Worm (Caenorhabditis elegans) whole organism, late embryonic: Measurements from ENCODE around the gene C49A9.9.

ENCODE experiments used
- ama-1 ChIP-seq: fragments of 150-350 bp; optimal IDR thresholded peaks from 2 replicates; lab custom pipeline; 2014
- ceh-19 ChIP-seq: fragments of 200-800 bp; sonication (Bioruptor generic); optimal IDR thresholded peaks from 2 replicates; lab custom pipeline; 2018; ENCODE audit warnings: mild to moderate bottlenecking, missing genetic modification characterization, missing compliant biosample characterization
- ceh-31 ChIP-seq: sonication (generic microtip); optimal IDR thresholded peaks from 2 replicates; lab custom pipeline; 2016; ENCODE audit warnings: missing genetic modification characterization, missing compliant biosample characterization
- fkh-10 ChIP-seq: fragments of 150-350 bp; optimal IDR thresholded peaks from 2 replicates; lab custom pipeline; 2014; ENCODE audit warnings: missing biosample characterization, missing genetic modification reagents, missing genetic modification characterization
- gmeb-2 ChIP-seq: sonication (generic microtip); optimal IDR thresholded peaks from 2 replicates; lab custom pipeline; 2016; ENCODE audit warnings: missing genetic modification characterization, inconsistent platforms, missing compliant biosample characterization
- hlh-13 ChIP-seq: fragments of 200-800 bp; sonication (Bioruptor generic); optimal IDR thresholded peaks from 2 replicates; lab custom pipeline; 2018; ENCODE audit warnings: mild to moderate bottlenecking, missing genetic modification characterization, missing compliant biosample characterization
- hlh-8 ChIP-seq: sonication (generic microtip); optimal IDR thresholded peaks from 2 replicates; lab custom pipeline; 2016; ENCODE audit warnings: missing genotype, missing genetic modification characterization, missing compliant biosample characterization
- npax-4 ChIP-seq: sonication (generic microtip); optimal IDR thresholded peaks from 2 replicates; lab custom pipeline; 2016; ENCODE audit warnings: missing genetic modification characterization, missing compliant biosample characterization
- pag-3 ChIP-seq: sonication (generic microtip); optimal IDR thresholded peaks from 2 replicates; lab custom pipeline; 2016; ENCODE audit warnings: missing compliant biosample characterization, missing genetic modification characterization, borderline replicate concordance
- pat-9 ChIP-seq: fragments of 200-800 bp; sonication (Bioruptor generic); optimal IDR thresholded peaks from 2 replicates; lab custom pipeline; 2018; ENCODE audit warnings: mild to moderate bottlenecking, missing genetic modification characterization, moderate library complexity, missing compliant biosample characterization
- pax-1 ChIP-seq: fragments of 150-350 bp; optimal IDR thresholded peaks from 2 replicates; lab custom pipeline; 2014; ENCODE audit warnings: missing biosample characterization, missing genetic modification characterization
- ttx-3 ChIP-seq: sonication (generic microtip); optimal IDR thresholded peaks from 2 replicates; lab custom pipeline; 2016; ENCODE audit warnings: missing genetic modification reagents, missing genetic modification characterization, missing compliant biosample characterization

DNA sequence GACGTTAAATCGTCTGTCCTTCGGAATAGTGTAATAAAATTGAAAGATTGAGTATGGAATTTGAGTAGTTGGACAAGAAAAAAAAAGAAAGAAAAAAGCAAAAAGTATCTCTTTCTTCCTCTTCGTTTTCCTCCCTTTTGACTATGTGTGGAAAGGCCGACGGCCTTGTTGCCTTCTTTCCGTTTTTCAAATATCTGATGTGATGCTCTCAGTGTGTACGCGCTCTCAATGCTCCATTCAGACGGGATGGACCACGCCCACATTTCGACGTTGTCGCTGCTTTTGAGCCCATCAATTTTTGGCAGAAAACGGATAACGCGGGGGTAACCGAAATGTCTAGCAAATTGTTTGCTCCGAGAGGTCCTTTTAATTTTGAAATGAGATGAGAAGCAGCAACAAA lies 44.2 kb upstream of the C49A9.9 start:
- no peak for TF ChIP-seq npax-4 (tag; lab: Kevin White, UChicago)
- TF ChIP-seq ceh-31 (tag; lab: Kevin White, UChicago): no peak
- no peak for TF ChIP-seq gmeb-2 (tag; lab: Kevin White, UChicago)
- no peak for TF ChIP-seq fkh-10 (GFP tag; lab: Kevin White, UChicago)
- TF ChIP-seq pag-3 (tag; lab: Kevin White, UChicago): no peak
- no peak for TF ChIP-seq ttx-3 (tag; lab: Kevin White, UChicago)
- no peak for TF ChIP-seq ceh-19 (GFP tag; lab: Kevin White, UChicago)
- TF ChIP-seq ama-1 (lab: Kevin White, UChicago): no peak
- TF ChIP-seq pat-9 (tag; lab: Kevin White, UChicago): no peak
- TF ChIP-seq pax-1 (tag; lab: Kevin White, UChicago): no peak
- TF ChIP-seq hlh-13 (GFP tag; lab: Kevin White, UChicago): no peak
- no peak for TF ChIP-seq hlh-8
